Comparison of ENCODE assay signal across 2 fruit fly cellular contexts in the genomic region with DNA sequence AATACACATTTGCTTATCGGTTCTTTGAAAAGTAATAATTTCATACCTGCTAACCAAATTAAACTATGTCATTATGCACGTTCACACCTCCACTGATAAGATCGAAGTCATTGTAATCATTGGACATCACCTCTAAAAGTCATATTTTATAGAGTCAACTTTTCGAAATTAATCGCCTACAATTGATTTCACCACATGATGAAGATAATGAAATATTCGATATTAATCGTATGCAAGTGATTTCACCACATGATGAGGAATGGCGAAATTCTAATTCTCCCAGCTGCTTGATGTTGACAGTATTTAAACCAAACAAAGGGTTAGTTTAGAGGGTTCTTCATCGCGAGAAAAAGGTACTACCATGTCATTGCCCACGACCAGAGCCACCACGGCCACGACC.
TF ChIP-seq lines count a peak whose summit lies in the region.

Gene CG18596 (plus strand): TSS at position 250 of the 400 bp plus-strand sequence.

- TF ChIP-seq CTCF in whole organism, embryonic (GFP tag; optimal IDR thresholded peaks at IDR 0.05; lab: Kevin White, UChicago), result peak; percentile 20

TF ChIP-seq in whole organism, embryonic, 481 proteins besides CTCF, POLR2A, EP300 and RAD21 (continues in another document):
- peak; percentile 86; the same call in 2 of the 3 replicates for TF ChIP-seq Opbp (GFP tag; IDR thresholded peaks at IDR 0.05; lab: Robert Waterston, UW; ENCODE audit: partially characterized antibody)
- TF ChIP-seq amos (GFP tag; IDR thresholded peaks at IDR 0.05; lab: Robert Waterston, UW; ENCODE audit: partially characterized antibody), result peak; percentile 88
- TF ChIP-seq Dp (GFP tag; optimal IDR thresholded peaks at IDR 0.05; lab: Kevin White, UChicago), result peak; percentile 80
- no peak for TF ChIP-seq zen (tag; optimal IDR thresholded peaks at IDR 0.05; lab: Kevin White, UChicago)
- peak; percentile 92 for TF ChIP-seq zen2 (GFP tag; IDR thresholded peaks at IDR 0.05; lab: Robert Waterston, UW; ENCODE audit: partially characterized antibody)
- no peak for TF ChIP-seq Adf1 (GFP tag; IDR thresholded peaks at IDR 0.05; lab: Robert Waterston, UW)
- TF ChIP-seq CG7963 (GFP tag; IDR thresholded peaks at IDR 0.05; lab: Robert Waterston, UW; ENCODE audit: partially characterized antibody), result peak; percentile 61; the same call in 1 of the 3 replicates
- peak; percentile 88 for TF ChIP-seq inv (GFP tag; IDR thresholded peaks at IDR 0.05; lab: Robert Waterston, UW; ENCODE audit: partially characterized antibody)
- peak; percentile 33 for TF ChIP-seq CG10267 (tag; optimal IDR thresholded peaks at IDR 0.05; lab: Kevin White, UChicago)
- no peak for TF ChIP-seq jing (GFP tag; optimal IDR thresholded peaks at IDR 0.05; lab: Kevin White, UChicago)
- TF ChIP-seq BtbVII (GFP tag; optimal IDR thresholded peaks at IDR 0.05; lab: Kevin White, UChicago), result no peak
- peak; percentile 10 for TF ChIP-seq CG3995 (GFP tag; optimal IDR thresholded peaks at IDR 0.05; lab: Kevin White, UChicago)
- peak; percentile 95 for TF ChIP-seq CG14860 (GFP tag; IDR thresholded peaks at IDR 0.05; lab: Robert Waterston, UW; ENCODE audit: partially characterized antibody)
- no peak for TF ChIP-seq Antp (GFP tag; optimal IDR thresholded peaks at IDR 0.05; lab: Kevin White, UChicago)
- peak; percentile 87 for TF ChIP-seq Bgb (GFP tag; IDR thresholded peaks at IDR 0.05; lab: Robert Waterston, UW; ENCODE audit: partially characterized antibody)
- peak; percentile 88 for TF ChIP-seq tna (GFP tag; IDR thresholded peaks at IDR 0.05; lab: Robert Waterston, UW; ENCODE audit: partially characterized antibody)
- TF ChIP-seq hth (optimal IDR thresholded peaks at IDR 0.05; lab: Kevin White, UChicago), result no peak
- TF ChIP-seq YL-1 (GFP tag; optimal IDR thresholded peaks at IDR 0.05; lab: Kevin White, UChicago), result peak; percentile 56
- TF ChIP-seq bab2 (GFP tag; optimal IDR thresholded peaks at IDR 0.05; lab: Kevin White, UChicago), result no peak
- peak; percentile 33 for TF ChIP-seq CG12659 (GFP tag; optimal IDR thresholded peaks at IDR 0.05; lab: Kevin White, UChicago)
- peak; percentile 52; the same call in 1 of the 2 replicates for TF ChIP-seq MBD-R2 (GFP tag; IDR thresholded peaks at IDR 0.05; lab: Robert Waterston, UW)
- TF ChIP-seq tll (GFP tag; optimal IDR thresholded peaks at IDR 0.05; lab: Kevin White, UChicago), result peak in 1 of 2 experiments; percentile 82
- peak; percentile 84; the same call in 2 of the 3 replicates for TF ChIP-seq mld (GFP tag; IDR thresholded peaks at IDR 0.05; lab: Robert Waterston, UW; ENCODE audit: partially characterized antibody)
- peak; percentile 0 for TF ChIP-seq gfzf (GFP tag; optimal IDR thresholded peaks at IDR 0.05; lab: Kevin White, UChicago)
- TF ChIP-seq stwl (tag; optimal IDR thresholded peaks at IDR 0.05; lab: Kevin White, UChicago), result peak; percentile 75
- peak; percentile 37 for TF ChIP-seq Ets97D (GFP tag; optimal IDR thresholded peaks at IDR 0.05; lab: Kevin White, UChicago)
- TF ChIP-seq Scr (GFP tag; IDR thresholded peaks at IDR 0.05; lab: Robert Waterston, UW; ENCODE audit: partially characterized antibody), result peak; percentile 98
- no peak for TF ChIP-seq psq (GFP tag; optimal IDR thresholded peaks at IDR 0.05; lab: Kevin White, UChicago)
- peak; percentile 94 for TF ChIP-seq CG2116 (GFP tag; optimal IDR thresholded peaks at IDR 0.05; lab: Kevin White, UChicago)
- TF ChIP-seq phol (tag; optimal IDR thresholded peaks at IDR 0.05; lab: Kevin White, UChicago), result peak; percentile 67
- TF ChIP-seq hb (GFP tag; IDR thresholded peaks at IDR 0.05; lab: Robert Waterston, UW; ENCODE audit: partially characterized antibody), result peak; percentile 78
- peak; percentile 56 for TF ChIP-seq Myb (GFP tag; optimal IDR thresholded peaks at IDR 0.05; lab: Kevin White, UChicago)
- TF ChIP-seq ato (GFP tag; IDR thresholded peaks at IDR 0.05; lab: Robert Waterston, UW; ENCODE audit: partially characterized antibody), result peak; percentile 84
- TF ChIP-seq so (GFP tag; IDR thresholded peaks at IDR 0.05; lab: Robert Waterston, UW), result no peak
- TF ChIP-seq CG13287 (GFP tag; IDR thresholded peaks at IDR 0.05; lab: Robert Waterston, UW; ENCODE audit: partially characterized antibody), result peak; percentile 98
- no peak for TF ChIP-seq esg (GFP tag; conservative IDR thresholded peaks at IDR 0.05; lab: Robert Waterston, UW)
- TF ChIP-seq CG34224 (GFP tag; IDR thresholded peaks at IDR 0.05; lab: Robert Waterston, UW; ENCODE audit: partially characterized antibody), result peak; percentile 97
- TF ChIP-seq CoRest (tag; optimal IDR thresholded peaks at IDR 0.05; lab: Kevin White, UChicago), result peak; percentile 35

TF ChIP-seq in whole organism, wandering third instar larva, 38 proteins besides CTCF, POLR2A, EP300 and RAD21:
- no peak for TF ChIP-seq rgr (GFP tag; optimal IDR thresholded peaks at IDR 0.05; lab: Kevin White, UChicago)
- peak; percentile 77 for TF ChIP-seq Myc (optimal IDR thresholded peaks at IDR 0.05; lab: Kevin White, UChicago)
- TF ChIP-seq Hr83 (GFP tag; optimal IDR thresholded peaks at IDR 0.05; lab: Kevin White, UChicago; ENCODE audit: poor library complexity, severe bottlenecking), result no peak
